Fruit fly (Drosophila melanogaster): ENCODE data around the gene CG10713.
A peak's percentile ranks its signal among the peaks of the same experiment; 100 is the strongest.

DNA sequence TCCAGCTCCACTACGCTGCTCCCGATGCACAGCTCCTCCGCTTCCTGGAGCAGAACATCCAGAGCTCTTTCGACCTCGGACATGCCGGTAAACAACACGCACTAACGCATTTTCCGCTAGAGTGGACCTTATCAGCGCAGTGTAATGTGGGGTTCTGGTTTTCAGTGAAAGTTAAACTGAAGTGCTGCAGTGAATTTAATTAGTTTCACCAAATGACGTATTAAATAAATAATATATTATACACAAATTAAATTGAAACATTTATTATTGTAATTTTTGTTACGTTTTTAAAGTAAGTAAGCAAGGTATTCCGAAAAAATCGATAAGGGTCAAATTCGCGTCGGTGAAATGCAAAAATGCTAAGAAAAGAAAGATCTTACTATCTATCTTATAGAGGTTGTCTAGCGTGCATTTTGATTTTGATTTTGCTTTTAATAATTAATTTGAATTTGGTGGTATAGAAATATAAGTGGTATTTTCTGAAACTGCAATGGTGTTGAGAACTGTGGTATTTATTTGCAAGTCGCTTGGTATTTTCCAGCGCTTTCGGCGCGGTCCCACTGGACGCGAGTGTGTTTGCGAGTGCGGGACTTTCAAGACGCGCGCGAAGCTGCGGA lies 15.3 kb upstream of the CG10713 start, which contains the start of the genes JMJD7 and CG10738:
- TF ChIP-seq Clk (GFP tag; optimal IDR thresholded peaks at IDR 0.05), result peak; percentile 26
- TF ChIP-seq tj (GFP tag; optimal IDR thresholded peaks at IDR 0.05), result no peak
- TF ChIP-seq ovo (GFP tag; optimal IDR thresholded peaks at IDR 0.05), result no peak
